Fruit fly (Drosophila melanogaster) whole organism, embryonic: ENCODE measurements around the gene kek6.

Experiments used
- Abd-B ChIP-seq: fragments of 200-800 bp; sonication (Bioruptor generic); optimal IDR thresholded peaks from 2 replicates; lab custom pipeline; 2018; ENCODE audit warnings: missing biosample characterization, mild to moderate bottlenecking, missing genetic modification characterization, moderate library complexity
- CG11560 ChIP-seq: fragments of 200-800 bp; sonication (Bioruptor generic); IDR thresholded peaks from 3 replicates; pipeline ENCODE4 v1.3.6; 2022; ENCODE audit warnings: missing biosample characterization, missing genetic modification characterization
- CG13624 ChIP-seq: fragments of 200-800 bp; sonication (Bioruptor generic); optimal IDR thresholded peaks from 2 replicates; lab custom pipeline; 2016; ENCODE audit warnings: missing biosample characterization, missing genetic modification characterization
- CG17186 ChIP-seq: fragments of 200-800 bp; sonication (Bioruptor generic); optimal IDR thresholded peaks from 3 replicates; lab custom pipeline; 2017; ENCODE audit warnings: missing biosample characterization, missing genetic modification reagents, missing genetic modification characterization
- CG18599 ChIP-seq: fragments of 200-800 bp; sonication (Bioruptor generic); optimal IDR thresholded peaks from 3 replicates; lab custom pipeline; 2017; ENCODE audit warnings: missing biosample characterization, missing genetic modification characterization, mild to moderate bottlenecking, moderate library complexity, missing genetic modification reagents
- CG2202 ChIP-seq: fragments of 200-800 bp; sonication (Bioruptor generic); optimal IDR thresholded peaks from 2 replicates; lab custom pipeline; 2018; ENCODE audit warnings: missing biosample characterization, mild to moderate bottlenecking, missing genetic modification characterization
- CG2712 ChIP-seq: fragments of 200-800 bp; optimal IDR thresholded peaks from 3 replicates; lab custom pipeline; 2019; ENCODE audit warnings: missing biosample characterization, mild to moderate bottlenecking, missing genetic modification characterization, moderate library complexity
- CG30020 ChIP-seq: fragments of 200-800 bp; optimal IDR thresholded peaks from 2 replicates; lab custom pipeline; 2019; ENCODE audit warnings: missing biosample characterization, mild to moderate bottlenecking, missing genetic modification characterization, moderate library complexity
- CG32532 ChIP-seq: fragments of 200-800 bp; sonication (Bioruptor generic); IDR thresholded peaks from 2 replicates; pipeline ENCODE4 v1.3.6; 2022; ENCODE audit warnings: missing biosample characterization, missing genetic modification characterization
- CG33557 ChIP-seq: fragments of 200-800 bp; sonication (Bioruptor generic); optimal IDR thresholded peaks from 2 replicates; lab custom pipeline; 2019; ENCODE audit warnings: missing biosample characterization, mild to moderate bottlenecking, missing genetic modification characterization, moderate library complexity
- CG34224 ChIP-seq: fragments of 200-800 bp; sonication (Bioruptor generic); IDR thresholded peaks from 3 replicates; pipeline ENCODE4 v1.3.6; 2022; ENCODE audit warnings: missing biosample characterization, missing genetic modification characterization; ENCODE audit not compliant: partially characterized antibody
- CG4282 ChIP-seq: fragments of 200-800 bp; sonication (Bioruptor generic); optimal IDR thresholded peaks from 2 replicates; lab custom pipeline; 2016; ENCODE audit warnings: missing biosample characterization, missing genetic modification characterization
- CG5953 ChIP-seq: fragments of 200-800 bp; sonication (Bioruptor generic); IDR thresholded peaks from 2 replicates; pipeline ENCODE4 v1.3.6; 2022; ENCODE audit warnings: missing biosample characterization, missing genetic modification characterization
- CG6854 ChIP-seq: fragments of 200-800 bp; sonication (Bioruptor generic); optimal IDR thresholded peaks from 3 replicates; lab custom pipeline; 2017; ENCODE audit warnings: missing biosample characterization, mild to moderate bottlenecking, missing genetic modification characterization
- CG7556 ChIP-seq: fragments of 200-800 bp; sonication (Bioruptor generic); optimal IDR thresholded peaks from 2 replicates; lab custom pipeline; 2017; ENCODE audit warnings: missing biosample characterization, mild to moderate bottlenecking, missing genetic modification characterization
- CG7928 ChIP-seq: fragments of 200-800 bp; sonication (Bioruptor generic); optimal IDR thresholded peaks from 2 replicates; lab custom pipeline; 2017; ENCODE audit warnings: missing biosample characterization, mild to moderate bottlenecking, missing genetic modification characterization
- CG8924 ChIP-seq: fragments of 200-800 bp; optimal IDR thresholded peaks from 3 replicates; lab custom pipeline; 2019; ENCODE audit warnings: missing biosample characterization, mild to moderate bottlenecking, missing genetic modification characterization, moderate library complexity
- CG9797 ChIP-seq: fragments of 200-800 bp; sonication (Bioruptor generic); optimal IDR thresholded peaks from 3 replicates; lab custom pipeline; 2018; ENCODE audit warnings: missing biosample characterization, mild to moderate bottlenecking, missing genetic modification characterization
- CG9817 ChIP-seq: fragments of 200-800 bp; sonication (Bioruptor generic); optimal IDR thresholded peaks from 2 replicates; lab custom pipeline; 2018; ENCODE audit warnings: missing biosample characterization, mild to moderate bottlenecking, missing genetic modification characterization, moderate library complexity
- CTCF ChIP-seq: fragments of 200-800 bp; sonication (Bioruptor generic); optimal IDR thresholded peaks from 2 replicates; lab custom pipeline; 2017; ENCODE audit warnings: missing biosample characterization, mild to moderate bottlenecking, missing genetic modification characterization, moderate library complexity
- CkIIα-i1 ChIP-seq: fragments of 200-800 bp; sonication (Bioruptor generic); IDR thresholded peaks from 2 replicates; pipeline ENCODE4 v1.3.6; 2022; ENCODE audit warnings: missing biosample characterization, missing genetic modification characterization
- Doc3 ChIP-seq: fragments of 200-800 bp; sonication (Bioruptor generic); IDR thresholded peaks from 3 replicates; pipeline ENCODE4 v1.3.6; 2022; ENCODE audit warnings: missing biosample characterization, missing genetic modification characterization; ENCODE audit not compliant: partially characterized antibody
- Eip74EF ChIP-seq, 2 experiments: fragments of 200-800 bp in 1 of 2; fragments of >200 bp in 1 of 2; sonication (Bioruptor generic) in 1 of 2; optimal IDR thresholded peaks; 2 replicates each; lab custom pipeline; 2017 to 2019; ENCODE audit warnings: missing biosample characterization in 2 of 2, missing genetic modification characterization in 2 of 2, mild to moderate bottlenecking in 1 of 2, moderate library complexity in 1 of 2
- Elba2 ChIP-seq: fragments of 200-800 bp; sonication (Bioruptor generic); optimal IDR thresholded peaks from 3 replicates; lab custom pipeline; 2016; ENCODE audit warnings: missing biosample characterization, missing genetic modification characterization
- HmgZ ChIP-seq: fragments of 200-800 bp; sonication (Bioruptor generic); optimal IDR thresholded peaks from 2 replicates; lab custom pipeline; 2018; ENCODE audit warnings: missing biosample characterization, mild to moderate bottlenecking, missing genetic modification characterization
- Hmr ChIP-seq: fragments of 200-800 bp; sonication (Bioruptor generic); optimal IDR thresholded peaks from 3 replicates; lab custom pipeline; 2017; ENCODE audit warnings: mild to moderate bottlenecking, missing biosample characterization, missing genetic modification reagents, missing genetic modification characterization
- Hmx ChIP-seq: fragments of 200-800 bp; sonication (Bioruptor generic); optimal IDR thresholded peaks from 2 replicates; lab custom pipeline; 2016; ENCODE audit warnings: missing biosample characterization, missing genetic modification characterization
- Hr39 ChIP-seq: fragments of >200 bp; optimal IDR thresholded peaks from 2 replicates; lab custom pipeline; 2017
- Med ChIP-seq: fragments of 200-800 bp; sonication (Bioruptor generic); peaks from one replicate; lab custom pipeline; 2016; ENCODE audit warnings: missing biosample characterization, missing genetic modification characterization, mild to moderate bottlenecking, inconsistent platforms, moderate library complexity
- NFAT ChIP-seq: fragments of 200-800 bp; sonication (Bioruptor generic); IDR thresholded peaks from 2 replicates; pipeline ENCODE4 v1.3.6; 2022; ENCODE audit warnings: missing biosample characterization, missing genetic modification characterization
- Oli ChIP-seq: fragments of 200-800 bp; sonication (Bioruptor generic); optimal IDR thresholded peaks from 2 replicates; lab custom pipeline; 2018; ENCODE audit warnings: missing biosample characterization, mild to moderate bottlenecking, missing genetic modification characterization, moderate library complexity
- Scr ChIP-seq: fragments of 200-800 bp; sonication (Bioruptor generic); IDR thresholded peaks from 2 replicates; pipeline ENCODE4 v1.3.6; 2022; ENCODE audit warnings: missing biosample characterization, missing genetic modification characterization; ENCODE audit not compliant: partially characterized antibody
- Sin3A ChIP-seq: fragments of >200 bp; optimal IDR thresholded peaks from 2 replicates; lab custom pipeline; 2018
- Usf ChIP-seq: fragments of 200-800 bp; sonication (Bioruptor generic); optimal IDR thresholded peaks from 2 replicates; lab custom pipeline; 2017; ENCODE audit warnings: missing genotype, missing biosample characterization, missing genetic modification characterization
- bbx ChIP-seq: fragments of 200-800 bp; sonication (Bioruptor generic); IDR thresholded peaks from 2 replicates; pipeline ENCODE4 v1.3.6; 2022; ENCODE audit warnings: missing biosample characterization, missing genetic modification characterization; ENCODE audit not compliant: partially characterized antibody
- bigmax ChIP-seq: fragments of 200-800 bp; sonication (Bioruptor generic); optimal IDR thresholded peaks from 2 replicates; lab custom pipeline; 2018; ENCODE audit warnings: missing biosample characterization, mild to moderate bottlenecking, missing genetic modification characterization
- dysf ChIP-seq: fragments of 200-800 bp; sonication (Bioruptor generic); IDR thresholded peaks from 3 replicates; pipeline ENCODE4 v1.3.6; 2022; ENCODE audit warnings: missing biosample characterization, missing genetic modification characterization
- hkb ChIP-seq, 2 experiments: fragments of 200-800 bp in 1 of 2; fragments of >200 bp in 1 of 2; sonication (Bioruptor generic) in 1 of 2; IDR thresholded peaks in 1 of 2; optimal IDR thresholded peaks in 1 of 2; 2 replicates each; pipeline versions ENCODE4 v1.3.6 to Lab custom; 2017 to 2022; ENCODE audit warnings: missing biosample characterization in 1 of 2, missing genetic modification characterization in 1 of 2
- kni ChIP-seq: fragments of 200-800 bp; sonication (Bioruptor generic); optimal IDR thresholded peaks from 3 replicates; lab custom pipeline; 2017; ENCODE audit warnings: mild to moderate bottlenecking, missing biosample characterization, missing genetic modification reagents, missing genetic modification characterization
- mirr ChIP-seq: fragments of 200-800 bp; sonication (Bioruptor generic); optimal IDR thresholded peaks from 3 replicates; lab custom pipeline; 2018; ENCODE audit warnings: missing biosample characterization, mild to moderate bottlenecking, missing genetic modification characterization
- mld ChIP-seq: fragments of 200-800 bp; sonication (Bioruptor generic); IDR thresholded peaks from 3 replicates; pipeline ENCODE4 v1.3.6; 2022; ENCODE audit warnings: missing biosample characterization, missing genetic modification characterization; ENCODE audit not compliant: partially characterized antibody
- org-1 ChIP-seq: fragments of 200-800 bp; sonication (Bioruptor generic); optimal IDR thresholded peaks from 2 replicates; lab custom pipeline; 2017; ENCODE audit warnings: missing biosample characterization, missing genetic modification characterization
- phol ChIP-seq: fragments of 200-800 bp; sonication (Bioruptor generic); optimal IDR thresholded peaks from 3 replicates; lab custom pipeline; 2018; ENCODE audit warnings: missing biosample characterization, mild to moderate bottlenecking, missing genetic modification characterization, moderate library complexity
- pita ChIP-seq: fragments of 200-800 bp; sonication (Bioruptor generic); optimal IDR thresholded peaks from 2 replicates; lab custom pipeline; 2017; ENCODE audit warnings: missing biosample characterization, mild to moderate bottlenecking, missing genetic modification characterization
- shn ChIP-seq: fragments of 200-800 bp; sonication (Bioruptor generic); optimal IDR thresholded peaks from 3 replicates; lab custom pipeline; 2016; ENCODE audit warnings: missing biosample characterization, missing genetic modification characterization
- tna ChIP-seq: fragments of 200-800 bp; sonication (Bioruptor generic); IDR thresholded peaks from 2 replicates; pipeline ENCODE4 v1.3.6; 2022; ENCODE audit warnings: missing biosample characterization, missing genetic modification characterization; ENCODE audit not compliant: partially characterized antibody
- trem ChIP-seq: fragments of 200-800 bp; optimal IDR thresholded peaks from 3 replicates; lab custom pipeline; 2019; ENCODE audit warnings: missing biosample characterization, mild to moderate bottlenecking, missing genetic modification characterization, moderate library complexity
- trh ChIP-seq: fragments of 200-800 bp; sonication (Bioruptor generic); optimal IDR thresholded peaks from 2 replicates; lab custom pipeline; 2016; ENCODE audit warnings: missing biosample characterization, missing genetic modification characterization
- zen ChIP-seq: fragments of 200-800 bp; sonication (Bioruptor generic); optimal IDR thresholded peaks from 3 replicates; lab custom pipeline; 2018; ENCODE audit warnings: missing biosample characterization, mild to moderate bottlenecking, missing genetic modification characterization, moderate library complexity

Gene kek6

DNA sequence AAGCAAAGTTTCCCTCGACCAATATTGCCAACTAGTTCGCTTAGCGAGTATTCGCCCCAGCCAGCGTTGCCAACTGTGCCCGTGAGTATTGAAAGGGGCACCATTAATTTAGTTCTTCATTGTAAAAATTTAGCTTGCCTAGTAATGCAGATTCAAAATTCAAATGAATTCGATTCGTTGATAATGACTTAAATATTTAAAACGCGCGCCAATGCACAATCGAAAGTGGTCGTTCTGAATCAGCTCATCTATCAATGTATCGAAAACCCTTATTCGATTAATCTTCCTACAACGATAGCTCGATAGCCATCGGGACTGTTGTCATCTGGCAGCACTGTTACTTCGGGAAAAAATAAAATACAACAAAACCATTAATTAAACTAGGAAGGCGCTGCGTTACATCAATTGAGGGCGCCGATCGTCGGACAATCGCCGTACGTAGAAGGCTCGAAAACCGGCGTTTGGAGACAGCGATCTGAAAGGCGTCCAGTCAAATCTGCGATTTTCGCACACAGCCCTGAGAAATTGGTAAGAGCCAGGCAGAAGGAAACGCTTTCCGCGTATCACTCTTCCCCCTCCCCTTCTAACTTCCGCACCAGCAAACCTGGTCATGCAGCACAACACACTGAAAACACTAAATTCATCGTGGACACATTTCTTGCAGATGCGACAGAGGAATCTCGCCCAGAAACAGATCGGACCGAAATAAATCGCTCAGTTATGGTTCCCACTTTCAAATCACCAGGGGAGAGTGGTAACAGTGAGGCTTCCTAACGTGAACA, 47.4 kb downstream of the kek6 start, which contains the start of gene Zmynd8 (continued):
- TF ChIP-seq CkIIα-i1 (GFP tag; lab: Robert Waterston, UW) = no peak
- TF ChIP-seq Sin3A (lab: Kevin White, UChicago) = peak; percentile 93
- TF ChIP-seq CG11560 (tag; lab: Robert Waterston, UW) = peak; percentile 99
- peak; percentile 81 for TF ChIP-seq tna (GFP tag; lab: Robert Waterston, UW)
- TF ChIP-seq CG13624 (GFP tag; lab: Kevin White, UChicago) = no peak
- TF ChIP-seq CG8924 (tag; lab: Kevin White, UChicago) = peak; percentile 56
- no peak for TF ChIP-seq Eip74EF (GFP tag; optimal IDR thresholded peaks at IDR 0.05; lab: Kevin White, UChicago)
- TF ChIP-seq dysf (GFP tag; lab: Robert Waterston, UW) = no peak
- TF ChIP-seq CG6854 (GFP tag; lab: Kevin White, UChicago) = no peak
- TF ChIP-seq Hmr (GFP tag; lab: Kevin White, UChicago) = peak; percentile 46
- TF ChIP-seq org-1 = no peak
- TF ChIP-seq Usf = no peak
- TF ChIP-seq CG33557 = no peak
- peak; percentile 42 for TF ChIP-seq pita (GFP tag; lab: Kevin White, UChicago)
- peak; percentile 76 for TF ChIP-seq bbx
- TF ChIP-seq CG34224 (GFP tag; lab: Robert Waterston, UW) = peak; percentile 84
- TF ChIP-seq bigmax (GFP tag; lab: Kevin White, UChicago) = no peak
- TF ChIP-seq Scr = peak; percentile 73
- TF ChIP-seq Hr39 (lab: Kevin White, UChicago) = no peak
- TF ChIP-seq hkb (optimal IDR thresholded peaks at IDR 0.05; lab: Kevin White, UChicago) = peak; percentile 29
- TF ChIP-seq hkb (GFP tag; IDR thresholded peaks at IDR 0.05; lab: Robert Waterston, UW) = no peak
- TF ChIP-seq Oli (tag; lab: Kevin White, UChicago) = no peak
- peak; percentile 46 for TF ChIP-seq phol (tag; lab: Kevin White, UChicago)
- TF ChIP-seq NFAT (GFP tag; lab: Robert Waterston, UW) = no peak
- no peak for TF ChIP-seq trh (GFP tag; lab: Kevin White, UChicago)
- TF ChIP-seq mld (GFP tag; lab: Robert Waterston, UW) = peak; percentile 71; the same call in 1 of the 3 replicates
- TF ChIP-seq CG7556 = no peak
- no peak for TF ChIP-seq CG30020 (tag; lab: Kevin White, UChicago)
- TF ChIP-seq Med = peak; percentile 66
- TF ChIP-seq kni (GFP tag; lab: Kevin White, UChicago) = no peak
- no peak for TF ChIP-seq CG2202
- TF ChIP-seq shn (GFP tag; lab: Kevin White, UChicago) = no peak
- TF ChIP-seq CG4282 = no peak
- no peak for TF ChIP-seq CG5953 (GFP tag; lab: Robert Waterston, UW)
- TF ChIP-seq CG9817 (tag; lab: Kevin White, UChicago) = peak; percentile 26
- TF ChIP-seq CG17186 (GFP tag; lab: Kevin White, UChicago) = peak; percentile 63
- peak; percentile 73; the same call in 1 of the 3 replicates for TF ChIP-seq Doc3 (GFP tag; lab: Robert Waterston, UW)
- peak; percentile 31 for TF ChIP-seq zen (tag; lab: Kevin White, UChicago)
- TF ChIP-seq CG7928 (GFP tag; lab: Kevin White, UChicago) = peak; percentile 23
- no peak for TF ChIP-seq Abd-B (GFP tag; lab: Kevin White, UChicago)
- TF ChIP-seq CG2712 = peak; percentile 19
- peak; percentile 41 for TF ChIP-seq HmgZ (tag; lab: Kevin White, UChicago)
- TF ChIP-seq trem (tag; lab: Kevin White, UChicago) = peak; percentile 85
- peak; percentile 66 for TF ChIP-seq CG9797 (GFP tag; lab: Kevin White, UChicago)
- no peak for TF ChIP-seq Elba2
- TF ChIP-seq mirr (GFP tag; lab: Kevin White, UChicago) = no peak
- no peak for TF ChIP-seq CG32532 (GFP tag; lab: Robert Waterston, UW)
- peak; percentile 34 for TF ChIP-seq CTCF (GFP tag; lab: Kevin White, UChicago)
- TF ChIP-seq Hmx (GFP tag; lab: Kevin White, UChicago) = no peak
- TF ChIP-seq CG18599 = no peak
